Fruit fly (Drosophila melanogaster) S2 (cell line): ENCODE data around the gene Sfp23F.

Experiments
- CG8478 ChIP-seq: fragments of >200 bp; optimal IDR thresholded peaks from 2 replicates; lab custom pipeline; 2018
- CTCF ChIP-seq, 2 experiments: fragments of >200 bp; optimal IDR thresholded peaks; 2 replicates each; lab custom pipeline; 2018

DNA sequence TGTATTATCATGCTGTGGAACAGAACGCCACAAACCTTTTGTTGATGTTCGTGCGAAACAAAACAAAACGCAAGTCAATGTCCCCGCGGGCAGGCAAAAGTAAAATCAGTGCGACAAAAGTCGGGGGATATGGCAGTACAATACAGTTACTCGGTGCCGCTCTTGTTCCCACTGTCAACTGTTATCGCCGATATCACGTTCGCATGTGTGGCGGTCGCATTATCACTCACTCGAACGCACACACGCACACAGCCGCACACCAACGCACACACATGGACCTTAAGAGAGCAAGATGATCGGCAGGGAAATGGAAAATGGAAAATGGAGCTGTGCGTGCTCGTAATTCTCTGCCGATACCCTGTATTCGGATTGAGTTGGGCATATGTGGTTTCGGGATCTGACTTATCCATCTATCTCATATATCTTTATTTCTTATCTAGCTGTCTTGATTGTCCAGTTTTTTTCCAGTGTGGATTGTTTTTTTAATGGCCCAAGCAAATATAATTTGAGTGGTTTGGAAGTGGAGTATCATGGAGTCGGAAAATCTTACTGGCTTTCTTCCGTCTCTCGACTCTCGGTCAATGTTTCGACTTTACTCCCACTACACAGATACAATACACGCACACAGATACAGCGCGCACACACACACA, 48.9 kb downstream of the Sfp23F start:
- TF ChIP-seq CTCF (optimal IDR thresholded peaks at IDR 0.05; lab: Kevin White, UChicago) (no peak), CG8478 (lab: Kevin White, UChicago) (no peak)
